Fruit fly (Drosophila melanogaster) S2 (cell line): Measurements from ENCODE around the gene Vsx1.

Source experiments
- CG8478 ChIP-seq: fragments of >200 bp; optimal IDR thresholded peaks from 2 replicates; lab custom pipeline; 2018
- CTCF ChIP-seq, 2 experiments: fragments of >200 bp; optimal IDR thresholded peaks; 2 replicates each; lab custom pipeline; 2018

DNA sequence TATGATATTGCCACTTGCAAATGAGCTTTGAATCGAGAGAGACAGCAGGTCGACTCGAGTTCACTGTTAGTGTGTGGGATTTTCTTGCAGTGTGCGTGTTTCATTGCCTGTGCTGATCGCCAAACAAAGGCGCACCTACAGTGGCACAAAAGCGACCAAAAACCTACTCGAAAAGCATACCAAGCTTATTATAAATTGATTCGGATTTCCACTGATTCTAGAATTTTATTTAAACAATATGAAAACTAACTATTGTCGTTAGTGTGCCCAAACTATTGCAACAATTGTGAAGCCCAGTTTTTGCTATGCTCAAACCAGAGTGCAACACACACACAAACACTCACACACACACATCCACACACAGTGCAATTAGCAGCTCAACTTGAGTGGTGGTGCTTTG, 35.6 kb upstream of the Vsx1 start:
- TF ChIP-seq CTCF (optimal IDR thresholded peaks at IDR 0.05; lab: Kevin White, UChicago) (no peak), CG8478 (lab: Kevin White, UChicago) (no peak)
